Fruit fly (Drosophila melanogaster): ENCODE results near the gene CG3610.

Gene CG3610

dm6 chr3R:14886011-14886534 lies 41.2 kb downstream of the CG3610 start, which contains the start of the genes Rrp6, CG33331 and CG33332:
Gene Rrp6 (minus strand): TSS chr3R:14886246.
Gene CG33331 (plus strand): TSS chr3R:14886456.
Gene CG33332 (plus strand): TSS chr3R:14886456.
- TF ChIP-seq Taf1 (GFP tag; IDR thresholded peaks at IDR 0.05): peak; percentile 10; the same call in 1 of the 2 replicates
- TF ChIP-seq tio (GFP tag; optimal IDR thresholded peaks at IDR 0.05): no peak
- no peak for TF ChIP-seq GATAe (GFP tag; conservative IDR thresholded peaks at IDR 0.05)
- no peak for TF ChIP-seq TFAM (GFP tag; optimal IDR thresholded peaks at IDR 0.05)
- TF ChIP-seq ase (GFP tag; IDR thresholded peaks at IDR 0.05): no peak
- peak; percentile 46 for TF ChIP-seq Scr (GFP tag; IDR thresholded peaks at IDR 0.05; ENCODE audit: partially characterized antibody)
- peak; percentile 65 for TF ChIP-seq vvl (GFP tag; IDR thresholded peaks at IDR 0.05)
- TF ChIP-seq lilli (GFP tag; optimal IDR thresholded peaks at IDR 0.05): peak; percentile 79
- peak; percentile 41; the same call in 1 of the 3 replicates for TF ChIP-seq Doc3 (GFP tag; IDR thresholded peaks at IDR 0.05; ENCODE audit: partially characterized antibody)
- peak; percentile 5; the same call in 1 of the 3 replicates for TF ChIP-seq H15 (GFP tag; IDR thresholded peaks at IDR 0.05)
- TF ChIP-seq schlank (tag; optimal IDR thresholded peaks at IDR 0.05): peak; percentile 47
- no peak for TF ChIP-seq Gsc (GFP tag; IDR thresholded peaks at IDR 0.05)
- TF ChIP-seq CG8478 (optimal IDR thresholded peaks at IDR 0.05): no peak
- no peak for TF ChIP-seq pros (GFP tag; optimal IDR thresholded peaks at IDR 0.05)
- no peak for TF ChIP-seq Blimp-1 (GFP tag; optimal IDR thresholded peaks at IDR 0.05)
- no peak for TF ChIP-seq seq (GFP tag; IDR thresholded peaks at IDR 0.05)
- TF ChIP-seq CG4404 (GFP tag; IDR thresholded peaks at IDR 0.05): peak; percentile 55
- TF ChIP-seq CG16813 (GFP tag; IDR thresholded peaks at IDR 0.05; ENCODE audit: partially characterized antibody): peak; percentile 62
- no peak for TF ChIP-seq Optix (GFP tag; IDR thresholded peaks at IDR 0.05)
- peak; percentile 57 for TF ChIP-seq NC2β (GFP tag; optimal IDR thresholded peaks at IDR 0.05)
- TF ChIP-seq vfl (GFP tag; optimal IDR thresholded peaks at IDR 0.05): peak; percentile 61
- no peak for TF ChIP-seq tll (GFP tag; optimal IDR thresholded peaks at IDR 0.05)
- TF ChIP-seq CG8924 (tag; optimal IDR thresholded peaks at IDR 0.05): no peak
- 0 out of 3 replicates have a peak, but pooled peaks have one; percentile 18 for TF ChIP-seq vnd (GFP tag; IDR thresholded peaks at IDR 0.05; ENCODE audit: partially characterized antibody)
- no peak for TF ChIP-seq lbe (GFP tag; optimal IDR thresholded peaks at IDR 0.05)
- peak; percentile 65 for TF ChIP-seq CG11247 (GFP tag; IDR thresholded peaks at IDR 0.05)
- TF ChIP-seq eyg (GFP tag; optimal IDR thresholded peaks at IDR 0.05): no peak
- TF ChIP-seq sim (GFP tag; IDR thresholded peaks at IDR 0.05): no peak
- TF ChIP-seq hb (GFP tag; IDR thresholded peaks at IDR 0.05; ENCODE audit: partially characterized antibody): 0 out of 3 replicates have a peak, but pooled peaks have one; percentile 44
- peak; percentile 38 for TF ChIP-seq Camta (GFP tag; optimal IDR thresholded peaks at IDR 0.05)
- TF ChIP-seq zf30C (GFP tag; optimal IDR thresholded peaks at IDR 0.05): no peak
- peak; percentile 58 for TF ChIP-seq CG18011 (GFP tag; optimal IDR thresholded peaks at IDR 0.05)
- peak; percentile 62 for TF ChIP-seq NFAT (GFP tag; IDR thresholded peaks at IDR 0.05)
- TF ChIP-seq Ptx1 (GFP tag; IDR thresholded peaks at IDR 0.05): peak; percentile 57
- no peak for TF ChIP-seq Kr (GFP tag; optimal IDR thresholded peaks at IDR 0.05)
- peak; percentile 53 for TF ChIP-seq CG10654 (GFP tag; optimal IDR thresholded peaks at IDR 0.05)
- peak; percentile 75 for TF ChIP-seq CG13424 (tag; optimal IDR thresholded peaks at IDR 0.05)
- no peak for TF ChIP-seq CG12769 (tag; optimal IDR thresholded peaks at IDR 0.05)
- TF ChIP-seq cad (GFP tag; optimal IDR thresholded peaks at IDR 0.05): no peak
- TF ChIP-seq dm (GFP tag; optimal IDR thresholded peaks at IDR 0.05): peak; percentile 84
- peak; percentile 47 for TF ChIP-seq jumu (GFP tag; optimal IDR thresholded peaks at IDR 0.05)
- peak; percentile 97 for TF ChIP-seq Ets65A (GFP tag)
- peak; percentile 64 for TF ChIP-seq CG4328 (GFP tag; optimal IDR thresholded peaks at IDR 0.05)
- TF ChIP-seq CG13123 (GFP tag; optimal IDR thresholded peaks at IDR 0.05): peak; percentile 44
- TF ChIP-seq CG8359 (GFP tag; optimal IDR thresholded peaks at IDR 0.05; ENCODE audit: borderline replicate concordance): no peak
- no peak for TF ChIP-seq bigmax (GFP tag; optimal IDR thresholded peaks at IDR 0.05)
- no peak for TF ChIP-seq CG11398 (GFP tag; optimal IDR thresholded peaks at IDR 0.05)
- TF ChIP-seq tx (GFP tag; optimal IDR thresholded peaks at IDR 0.05): peak; percentile 64
- TF ChIP-seq PHDP (tag; optimal IDR thresholded peaks at IDR 0.05): peak; percentile 71
- TF ChIP-seq bsh (GFP tag; optimal IDR thresholded peaks at IDR 0.05): peak in 1 of 2 experiments; percentile 63
